Fruit fly (Drosophila melanogaster) whole organism, embryonic: ENCODE data around the gene CG12379.
A peak's percentile ranks its signal among the peaks of the same experiment; 100 is the strongest.

Experiments
- Ada2b ChIP-seq: fragments of 200-800 bp; sonication (Bioruptor generic); IDR thresholded peaks from 2 replicates; pipeline ENCODE4 v1.3.6; 2022; ENCODE audit warnings: missing biosample characterization, missing genetic modification characterization
- Antp ChIP-seq: fragments of 200-800 bp; sonication (Bioruptor generic); optimal IDR thresholded peaks from 3 replicates; lab custom pipeline; 2016; ENCODE audit warnings: missing biosample characterization, missing genetic modification characterization
- Atf3 ChIP-seq: fragments of 200-800 bp; sonication (Bioruptor generic); optimal IDR thresholded peaks from 3 replicates; lab custom pipeline; 2016; ENCODE audit warnings: missing biosample characterization, missing genetic modification characterization
- BEAF-32 ChIP-seq: fragments of 200-800 bp; sonication (Bioruptor generic); optimal IDR thresholded peaks from 3 replicates; lab custom pipeline; 2017; ENCODE audit warnings: missing biosample characterization, missing genetic modification characterization, mild to moderate bottlenecking, moderate library complexity, missing genetic modification reagents
- CG10321 ChIP-seq: fragments of 200-800 bp; sonication (Bioruptor generic); IDR thresholded peaks from 2 replicates; pipeline ENCODE4 v1.3.6; 2022; ENCODE audit warnings: missing biosample characterization, missing genetic modification characterization
- CG11560 ChIP-seq: fragments of 200-800 bp; sonication (Bioruptor generic); IDR thresholded peaks from 3 replicates; pipeline ENCODE4 v1.3.6; 2022; ENCODE audit warnings: missing biosample characterization, missing genetic modification characterization
- CG12236 ChIP-seq: fragments of 200-800 bp; sonication (Bioruptor generic); optimal IDR thresholded peaks from 2 replicates; lab custom pipeline; 2016; ENCODE audit warnings: missing biosample characterization, missing genetic modification characterization
- CG1233 ChIP-seq: fragments of 200-800 bp; sonication (Bioruptor generic); optimal IDR thresholded peaks from 4 replicates; lab custom pipeline; 2018; ENCODE audit warnings: missing biosample characterization, mild to moderate bottlenecking, missing genetic modification characterization
- CG12391 ChIP-seq: fragments of 200-800 bp; sonication (Bioruptor generic); optimal IDR thresholded peaks from 3 replicates; lab custom pipeline; 2018; ENCODE audit warnings: missing biosample characterization, mild to moderate bottlenecking, missing genetic modification characterization, moderate library complexity
- CG14014 ChIP-seq: fragments of 200-800 bp; sonication (Bioruptor generic); IDR thresholded peaks from 2 replicates; pipeline ENCODE4 v1.3.6; 2022; ENCODE audit warnings: missing biosample characterization, missing genetic modification characterization
- CG14050 ChIP-seq: fragments of 200-800 bp; sonication (Bioruptor generic); IDR thresholded peaks from 3 replicates; pipeline ENCODE4 v1.3.6; 2022; ENCODE audit warnings: missing biosample characterization, missing genetic modification characterization
- CG15011 ChIP-seq: fragments of 200-800 bp; sonication (Bioruptor generic); optimal IDR thresholded peaks from 3 replicates; lab custom pipeline; 2018; ENCODE audit warnings: missing biosample characterization, mild to moderate bottlenecking, missing genetic modification characterization
- CG15479 ChIP-seq: fragments of 200-800 bp; sonication (Bioruptor generic); optimal IDR thresholded peaks from 3 replicates; lab custom pipeline; 2019; ENCODE audit warnings: missing biosample characterization, mild to moderate bottlenecking, missing genetic modification characterization, moderate library complexity
- CG15601 ChIP-seq: fragments of 200-800 bp; sonication (Bioruptor generic); optimal IDR thresholded peaks from 3 replicates; lab custom pipeline; 2019; ENCODE audit warnings: missing biosample characterization, mild to moderate bottlenecking, missing genetic modification characterization, moderate library complexity
- CG16815 ChIP-seq: fragments of 200-800 bp; sonication (Bioruptor generic); optimal IDR thresholded peaks from 3 replicates; lab custom pipeline; 2017; ENCODE audit warnings: missing biosample characterization, mild to moderate bottlenecking, missing genetic modification characterization
- CG17612 ChIP-seq: fragments of 200-800 bp; sonication (Bioruptor generic); IDR thresholded peaks from 2 replicates; pipeline ENCODE4 v1.3.6; 2022; ENCODE audit warnings: missing biosample characterization, missing genetic modification characterization
- CG17802 ChIP-seq: fragments of 200-800 bp; sonication (Bioruptor generic); optimal IDR thresholded peaks from 2 replicates; lab custom pipeline; 2018; ENCODE audit warnings: missing biosample characterization, mild to moderate bottlenecking, missing genetic modification characterization, moderate library complexity
- CG18764 ChIP-seq: fragments of 200-800 bp; sonication (Bioruptor generic); optimal IDR thresholded peaks from 3 replicates; lab custom pipeline; 2016; ENCODE audit warnings: missing biosample characterization, missing genetic modification characterization
- CG2116 ChIP-seq: fragments of 200-800 bp; sonication (Bioruptor generic); optimal IDR thresholded peaks from 3 replicates; lab custom pipeline; 2018; ENCODE audit warnings: missing biosample characterization, mild to moderate bottlenecking, missing genetic modification characterization
- CG2120 ChIP-seq: fragments of 200-800 bp; sonication (Bioruptor generic); optimal IDR thresholded peaks from 3 replicates; lab custom pipeline; 2016; ENCODE audit warnings: missing biosample characterization, missing genetic modification characterization
- CG31224 ChIP-seq: fragments of 200-800 bp; sonication (Bioruptor generic); IDR thresholded peaks from 2 replicates; pipeline ENCODE4 v1.3.6; 2022; ENCODE audit warnings: missing biosample characterization, missing genetic modification characterization
- CG4404 ChIP-seq: fragments of 200-800 bp; sonication (Bioruptor generic); IDR thresholded peaks from 2 replicates; pipeline ENCODE4 v1.3.6; 2022; ENCODE audit warnings: missing biosample characterization, missing genetic modification characterization
- CG5953 ChIP-seq: fragments of 200-800 bp; sonication (Bioruptor generic); IDR thresholded peaks from 2 replicates; pipeline ENCODE4 v1.3.6; 2022; ENCODE audit warnings: missing biosample characterization, missing genetic modification characterization
- CG6854 ChIP-seq: fragments of 200-800 bp; sonication (Bioruptor generic); optimal IDR thresholded peaks from 3 replicates; lab custom pipeline; 2017; ENCODE audit warnings: missing biosample characterization, mild to moderate bottlenecking, missing genetic modification characterization
- CG8089 ChIP-seq: fragments of 200-800 bp; sonication (Bioruptor generic); optimal IDR thresholded peaks from 3 replicates; lab custom pipeline; 2016; ENCODE audit warnings: missing biosample characterization, missing genetic modification characterization
- CG8765 ChIP-seq: fragments of 200-800 bp; sonication (Bioruptor generic); IDR thresholded peaks from 2 replicates; pipeline ENCODE4 v1.3.6; 2022; ENCODE audit warnings: missing biosample characterization, missing genetic modification characterization
- CG9609 ChIP-seq: fragments of 200-800 bp; sonication (Bioruptor generic); optimal IDR thresholded peaks from 3 replicates; lab custom pipeline; 2016; ENCODE audit warnings: missing biosample characterization, missing genetic modification characterization
- CG9876 ChIP-seq: fragments of 200-800 bp; sonication (Bioruptor generic); optimal IDR thresholded peaks from 2 replicates; lab custom pipeline; 2016; ENCODE audit warnings: missing biosample characterization, missing genetic modification characterization
- CoRest ChIP-seq: fragments of 200-800 bp; sonication (Bioruptor generic); optimal IDR thresholded peaks from 3 replicates; lab custom pipeline; 2018; ENCODE audit warnings: missing biosample characterization, mild to moderate bottlenecking, missing genetic modification characterization, moderate library complexity
- Doc2 ChIP-seq: fragments of 200-800 bp; sonication (Bioruptor generic); IDR thresholded peaks from 2 replicates; pipeline ENCODE4 v1.3.6; 2022; ENCODE audit warnings: missing biosample characterization, missing genetic modification characterization
- Eip74EF ChIP-seq, 2 experiments: fragments of 200-800 bp in 1 of 2; fragments of >200 bp in 1 of 2; sonication (Bioruptor generic) in 1 of 2; optimal IDR thresholded peaks; 2 replicates each; lab custom pipeline; 2017 to 2019; ENCODE audit warnings: missing biosample characterization in 2 of 2, missing genetic modification characterization in 2 of 2, mild to moderate bottlenecking in 1 of 2, moderate library complexity in 1 of 2
- HLH54F ChIP-seq: fragments of 200-800 bp; sonication (Bioruptor generic); optimal IDR thresholded peaks from 3 replicates; lab custom pipeline; 2016; ENCODE audit warnings: missing biosample characterization, missing genetic modification characterization
- Hr51 ChIP-seq, 2 experiments: fragments of 200-800 bp; sonication (Bioruptor generic); optimal IDR thresholded peaks; 2 replicates in 1 of 2; 3 replicates in 1 of 2; lab custom pipeline; 2016 to 2018; ENCODE audit warnings: missing biosample characterization in 2 of 2, missing genetic modification characterization in 2 of 2, mild to moderate bottlenecking in 1 of 2, moderate library complexity in 1 of 2
- Oli ChIP-seq: fragments of 200-800 bp; sonication (Bioruptor generic); optimal IDR thresholded peaks from 2 replicates; lab custom pipeline; 2018; ENCODE audit warnings: missing biosample characterization, mild to moderate bottlenecking, missing genetic modification characterization, moderate library complexity
- Side ChIP-seq: fragments of 200-800 bp; sonication (Bioruptor generic); optimal IDR thresholded peaks from 2 replicates; lab custom pipeline; 2016; ENCODE audit warnings: missing biosample characterization, missing genetic modification characterization
- Ssrp ChIP-seq: fragments of 200-800 bp; sonication (Bioruptor generic); optimal IDR thresholded peaks from 2 replicates; lab custom pipeline; 2018; ENCODE audit warnings: missing biosample characterization, mild to moderate bottlenecking, missing genetic modification characterization, moderate library complexity
- bab2 ChIP-seq: fragments of 200-800 bp; sonication (Bioruptor generic); optimal IDR thresholded peaks from 2 replicates; lab custom pipeline; 2016; ENCODE audit warnings: missing biosample characterization, missing genetic modification characterization
- bcd ChIP-seq: fragments of 200-800 bp; sonication (Bioruptor generic); optimal IDR thresholded peaks from 2 replicates; lab custom pipeline; 2017; ENCODE audit warnings: missing biosample characterization, mild to moderate bottlenecking, missing genetic modification characterization
- bigmax ChIP-seq: fragments of 200-800 bp; sonication (Bioruptor generic); optimal IDR thresholded peaks from 2 replicates; lab custom pipeline; 2018; ENCODE audit warnings: missing biosample characterization, mild to moderate bottlenecking, missing genetic modification characterization
- cato ChIP-seq: fragments of 200-800 bp; sonication (Bioruptor generic); optimal IDR thresholded peaks from 2 replicates; lab custom pipeline; 2016; ENCODE audit warnings: missing biosample characterization, missing genetic modification characterization, borderline replicate concordance
- dati ChIP-seq: fragments of 200-800 bp; sonication (Bioruptor generic); IDR thresholded peaks from 2 replicates; pipeline ENCODE4 v1.3.6; 2022; ENCODE audit warnings: missing biosample characterization, missing genetic modification characterization
- kah ChIP-seq: fragments of 200-800 bp; sonication (Bioruptor generic); optimal IDR thresholded peaks from 2 replicates; lab custom pipeline; 2018; ENCODE audit warnings: missing biosample characterization, mild to moderate bottlenecking, missing genetic modification characterization
- nmo ChIP-seq: fragments of 200-800 bp; sonication (Bioruptor generic); optimal IDR thresholded peaks from 2 replicates; lab custom pipeline; 2018; ENCODE audit warnings: missing biosample characterization, mild to moderate bottlenecking, missing genetic modification characterization, moderate library complexity
- pfk ChIP-seq: fragments of 200-800 bp; sonication (Bioruptor generic); optimal IDR thresholded peaks from 2 replicates; lab custom pipeline; 2018; ENCODE audit warnings: missing biosample characterization, mild to moderate bottlenecking, missing genetic modification characterization, moderate library complexity
- sd ChIP-seq: fragments of 200-800 bp; sonication (Bioruptor generic); optimal IDR thresholded peaks from 3 replicates; lab custom pipeline; 2018; ENCODE audit warnings: missing biosample characterization, mild to moderate bottlenecking, missing genetic modification characterization, moderate library complexity
- sima ChIP-seq: fragments of 200-800 bp; sonication (Bioruptor generic); optimal IDR thresholded peaks from 2 replicates; lab custom pipeline; 2016; ENCODE audit warnings: missing biosample characterization, missing genetic modification characterization
- slou ChIP-seq: fragments of 200-800 bp; sonication (Bioruptor generic); optimal IDR thresholded peaks from 3 replicates; lab custom pipeline; 2016; ENCODE audit warnings: missing biosample characterization, missing genetic modification characterization
- sug ChIP-seq: fragments of 200-800 bp; optimal IDR thresholded peaks from 2 replicates; lab custom pipeline; 2019; ENCODE audit warnings: missing biosample characterization, mild to moderate bottlenecking, missing genetic modification characterization, moderate library complexity
- tgo ChIP-seq: fragments of 200-800 bp; sonication (Bioruptor generic); IDR thresholded peaks from 3 replicates; pipeline ENCODE4 v1.3.6; 2022; ENCODE audit warnings: missing biosample characterization, missing genetic modification characterization
- ttk ChIP-seq: fragments of 200-800 bp; sonication (Bioruptor generic); IDR thresholded peaks from 2 replicates; pipeline ENCODE4 v2.1.2; 2022; ENCODE audit warnings: missing biosample characterization, missing genetic modification characterization
- vvl ChIP-seq: fragments of 200-800 bp; sonication (Bioruptor generic); IDR thresholded peaks from 2 replicates; pipeline ENCODE4 v1.3.6; 2022; ENCODE audit warnings: missing biosample characterization, missing genetic modification characterization
- zfh2 ChIP-seq: fragments of 200-800 bp; sonication (Bioruptor generic); optimal IDR thresholded peaks from 2 replicates; lab custom pipeline; 2016; ENCODE audit warnings: missing biosample characterization, missing genetic modification characterization

CG12379 gene

dm6 chrX:15709624-15709983 is 24.2 kb downstream of the CG12379 start (continued):
- TF ChIP-seq CG4404 (GFP tag; lab: Robert Waterston, UW) (no peak), kah (peak; percentile 72), CG5953 (GFP tag; lab: Robert Waterston, UW) (no peak), CG17612 (no peak), CG8089 (GFP tag; lab: Kevin White, UChicago) (no peak), vvl (no peak), BEAF-32 (GFP tag; lab: Kevin White, UChicago) (no peak), CG16815 (GFP tag; lab: Kevin White, UChicago) (no peak), CG8765 (GFP tag; lab: Robert Waterston, UW) (no peak), CG14014 (no peak), slou (GFP tag; lab: Kevin White, UChicago) (no peak), CG14050 (no peak), cato (no peak), Doc2 (GFP tag; lab: Robert Waterston, UW) (no peak), CG2116 (GFP tag; lab: Kevin White, UChicago) (no peak), CG31224 (GFP tag; lab: Robert Waterston, UW) (no peak), dati (GFP tag; lab: Robert Waterston, UW) (no peak), tgo (GFP tag; lab: Robert Waterston, UW) (0 out of 3 replicates have a peak, but pooled peaks have one; percentile 34), CG6854 (GFP tag; lab: Kevin White, UChicago) (no peak), Eip74EF (GFP tag; optimal IDR thresholded peaks at IDR 0.05; lab: Kevin White, UChicago) (no peak), nmo (no peak), CG12391 (tag; lab: Kevin White, UChicago) (no peak), bcd (GFP tag; lab: Kevin White, UChicago) (peak; percentile 19), CoRest (no peak), sd (tag; lab: Kevin White, UChicago) (no peak), CG10321 (GFP tag; lab: Robert Waterston, UW) (peak; percentile 44), sug (no peak), pfk (GFP tag; lab: Kevin White, UChicago) (no peak), CG18764 (GFP tag; lab: Kevin White, UChicago) (no peak), CG15601 (peak; percentile 56), CG9876 (GFP tag; lab: Kevin White, UChicago) (no peak), HLH54F (GFP tag; lab: Kevin White, UChicago) (no peak), Ssrp (tag; lab: Kevin White, UChicago) (no peak), Oli (tag; lab: Kevin White, UChicago) (no peak), bab2 (GFP tag; lab: Kevin White, UChicago) (no peak), bigmax (no peak), CG9609 (GFP tag; lab: Kevin White, UChicago) (peak; percentile 4), ttk (no peak), Side (GFP tag; lab: Kevin White, UChicago) (no peak), Atf3 (GFP tag; lab: Kevin White, UChicago) (no peak), CG1233 (GFP tag; lab: Kevin White, UChicago) (no peak), sima (no peak), Hr51 (GFP tag; optimal IDR thresholded peaks at IDR 0.05; lab: Kevin White, UChicago) (no peak), CG17802 (tag; lab: Kevin White, UChicago) (no peak), Antp (GFP tag; lab: Kevin White, UChicago) (no peak), Ada2b (no peak), CG15479 (GFP tag; lab: Kevin White, UChicago) (no peak), CG12236 (GFP tag; lab: Kevin White, UChicago) (no peak), CG2120 (GFP tag; lab: Kevin White, UChicago) (peak; percentile 8), CG15011 (GFP tag; lab: Kevin White, UChicago) (no peak), CG11560 (tag; lab: Robert Waterston, UW) (no peak), zfh2 (GFP tag; lab: Kevin White, UChicago) (no peak)
